Fruit fly (Drosophila melanogaster) whole organism, pupa: ENCODE measurements around the gene Tengl2.

Experiments
- CG10348 ChIP-seq: fragments of 200-800 bp; sonication (Bioruptor generic); IDR thresholded peaks from 2 replicates; pipeline ENCODE4 v1.3.6; 2022; ENCODE audit warnings: missing biosample characterization, missing genetic modification characterization
- CG12605 ChIP-seq: fragments of 200-800 bp; sonication (Bioruptor generic); IDR thresholded peaks from 2 replicates; pipeline ENCODE4 v1.3.6; 2022; ENCODE audit warnings: missing biosample characterization, missing genetic modification characterization
- CG13204 ChIP-seq: fragments of 200-800 bp; sonication (Bioruptor generic); optimal IDR thresholded peaks from 2 replicates; lab custom pipeline; 2018; ENCODE audit warnings: missing biosample characterization, mild to moderate bottlenecking, missing genetic modification characterization, moderate library complexity
- CG14655 ChIP-seq: fragments of 200-800 bp; sonication (Bioruptor generic); optimal IDR thresholded peaks from 3 replicates; lab custom pipeline; 2017; ENCODE audit warnings: mild to moderate bottlenecking, missing biosample characterization, missing genetic modification reagents, missing genetic modification characterization
- CG15710 ChIP-seq: fragments of 200-800 bp; sonication (Bioruptor generic); optimal IDR thresholded peaks from 2 replicates; lab custom pipeline; 2018; ENCODE audit warnings: missing biosample characterization, mild to moderate bottlenecking, missing genetic modification characterization, moderate library complexity
- CG17806 ChIP-seq: fragments of 200-800 bp; sonication (Bioruptor generic); optimal IDR thresholded peaks from 2 replicates; lab custom pipeline; 2018; ENCODE audit warnings: missing biosample characterization, mild to moderate bottlenecking, missing genetic modification characterization, moderate library complexity
- CG32121 ChIP-seq: fragments of 200-800 bp; sonication (Bioruptor generic); IDR thresholded peaks from 2 replicates; pipeline ENCODE4 v1.3.6; 2022; ENCODE audit warnings: missing biosample characterization, missing genetic modification characterization
- CG34367 ChIP-seq: fragments of 200-800 bp; sonication (Bioruptor generic); optimal IDR thresholded peaks from 2 replicates; lab custom pipeline; 2018; ENCODE audit warnings: missing biosample characterization, mild to moderate bottlenecking, missing genetic modification characterization
- CG4496 ChIP-seq: fragments of 200-800 bp; sonication (Bioruptor generic); IDR thresholded peaks from 3 replicates; pipeline ENCODE4 v1.3.6; 2022; ENCODE audit warnings: missing biosample characterization, missing genetic modification characterization
- CG8159 ChIP-seq: fragments of 200-800 bp; sonication (Bioruptor generic); optimal IDR thresholded peaks from 3 replicates; lab custom pipeline; 2018; ENCODE audit warnings: missing biosample characterization, mild to moderate bottlenecking, missing genetic modification characterization, moderate library complexity
- CG8301 ChIP-seq: fragments of 200-800 bp; sonication (Bioruptor generic); optimal IDR thresholded peaks from 2 replicates; lab custom pipeline; 2018; ENCODE audit warnings: missing biosample characterization, mild to moderate bottlenecking, missing genetic modification characterization
- CG9948 ChIP-seq: fragments of 200-800 bp; sonication (Bioruptor generic); optimal IDR thresholded peaks from 2 replicates; lab custom pipeline; 2018; ENCODE audit warnings: missing biosample characterization, mild to moderate bottlenecking, missing genetic modification characterization, moderate library complexity
- D1 ChIP-seq: fragments of 200-800 bp; sonication (Bioruptor generic); optimal IDR thresholded peaks from 2 replicates; lab custom pipeline; 2018; ENCODE audit warnings: missing biosample characterization, mild to moderate bottlenecking, missing genetic modification characterization, moderate library complexity
- EcR ChIP-seq: fragments of 200-800 bp; sonication (Bioruptor generic); optimal IDR thresholded peaks from 3 replicates; lab custom pipeline; 2019; ENCODE audit warnings: missing biosample characterization, missing genetic modification characterization, mild to moderate bottlenecking, moderate library complexity, missing genetic modification reagents
- Ets98B ChIP-seq: fragments of 200-800 bp; sonication (Bioruptor generic); IDR thresholded peaks from 2 replicates; pipeline ENCODE4 v1.3.6; 2022; ENCODE audit warnings: missing biosample characterization, missing genetic modification characterization
- Pif1A ChIP-seq: fragments of 200-800 bp; sonication (Bioruptor generic); optimal IDR thresholded peaks from 3 replicates; lab custom pipeline; 2016; ENCODE audit warnings: missing biosample characterization, missing genetic modification characterization
- Pif1B ChIP-seq: fragments of 200-800 bp; sonication (Bioruptor generic); optimal IDR thresholded peaks from 3 replicates; lab custom pipeline; 2016; ENCODE audit warnings: missing biosample characterization, missing genetic modification characterization
- Snoo ChIP-seq: fragments of 200-800 bp; sonication (Bioruptor generic); optimal IDR thresholded peaks from 3 replicates; lab custom pipeline; 2017; ENCODE audit warnings: missing biosample characterization, mild to moderate bottlenecking, missing genetic modification characterization, inconsistent platforms
- fd96Ca ChIP-seq: fragments of 200-800 bp; sonication (Bioruptor generic); IDR thresholded peaks from 3 replicates; pipeline ENCODE4 v1.3.6; 2022; ENCODE audit warnings: missing biosample characterization, missing genetic modification characterization
- gl ChIP-seq: fragments of 200-800 bp; sonication (Bioruptor generic); optimal IDR thresholded peaks from 2 replicates; lab custom pipeline; 2018; ENCODE audit warnings: missing biosample characterization, mild to moderate bottlenecking, missing genetic modification characterization
- rn ChIP-seq: fragments of 200-800 bp; sonication (Bioruptor generic); IDR thresholded peaks from 2 replicates; pipeline ENCODE4 v1.3.6; 2022; ENCODE audit warnings: missing biosample characterization, missing genetic modification characterization

Tengl2 gene

DNA sequence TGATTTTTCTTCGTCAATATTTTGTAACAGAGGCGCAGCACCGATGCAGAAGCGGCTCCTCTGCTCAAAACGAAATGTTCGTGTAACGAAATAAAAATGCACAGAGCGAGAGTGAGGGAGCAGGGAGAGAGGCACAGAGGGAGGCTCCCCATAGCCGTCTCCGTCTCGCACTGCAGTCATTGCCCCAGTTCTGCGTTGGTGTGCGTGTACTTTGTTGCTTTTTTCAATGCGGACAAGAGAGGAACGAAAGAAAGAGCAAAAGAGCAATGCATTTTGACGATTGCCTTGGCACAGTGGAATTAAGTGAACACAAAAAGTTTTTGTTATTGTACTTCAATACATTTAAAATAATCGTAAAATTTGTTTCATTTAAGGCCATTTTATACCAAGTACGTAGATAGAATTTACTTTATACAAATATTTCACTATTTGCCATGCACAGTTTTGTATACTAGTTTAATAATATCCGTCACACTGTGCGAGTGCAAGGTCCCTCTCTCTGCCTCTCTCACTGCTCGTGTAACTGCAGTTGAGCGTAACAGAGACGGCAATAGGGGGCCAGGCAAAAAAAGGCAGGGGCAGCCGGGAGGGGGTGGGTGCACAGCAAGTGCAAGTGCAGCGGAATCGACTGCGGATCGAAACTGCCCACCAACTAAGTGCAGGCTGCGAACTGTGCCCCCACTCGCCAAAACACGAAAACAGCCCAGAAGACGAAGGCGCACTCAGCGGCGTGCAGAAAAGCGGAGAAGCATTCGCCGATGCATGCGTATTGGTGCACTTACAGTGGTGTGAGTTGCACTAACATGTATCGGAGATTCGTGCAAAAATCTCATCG lies 36.9 kb downstream of the Tengl2 start:
- TF ChIP-seq CG34367 (tag; lab: Kevin White, UChicago): peak; percentile 100
- peak; percentile 97 for TF ChIP-seq CG10348 (GFP tag; lab: Robert Waterston, UW)
- peak; percentile 99 for TF ChIP-seq rn (GFP tag; lab: Robert Waterston, UW)
- peak; percentile 100 for TF ChIP-seq Pif1B (GFP tag; lab: Kevin White, UChicago)
- TF ChIP-seq EcR: peak; percentile 99
- peak; percentile 100 for TF ChIP-seq CG15710 (tag; lab: Kevin White, UChicago)
- peak; percentile 99 for TF ChIP-seq gl
- TF ChIP-seq CG12605 (GFP tag; lab: Robert Waterston, UW): peak; percentile 100
- TF ChIP-seq CG14655 (GFP tag; lab: Kevin White, UChicago): peak; percentile 100
- TF ChIP-seq CG17806 (tag; lab: Kevin White, UChicago): peak; percentile 100
- peak; percentile 100 for TF ChIP-seq CG8159 (tag; lab: Kevin White, UChicago)
- TF ChIP-seq CG32121 (GFP tag; lab: Robert Waterston, UW): peak; percentile 100
- peak; percentile 100 for TF ChIP-seq CG4496 (GFP tag; lab: Robert Waterston, UW)
- TF ChIP-seq Pif1A: peak; percentile 100
- TF ChIP-seq Ets98B: peak; percentile 100
- peak; percentile 100 for TF ChIP-seq CG9948 (tag; lab: Kevin White, UChicago)
- TF ChIP-seq CG13204 (GFP tag; lab: Kevin White, UChicago): peak; percentile 98
- TF ChIP-seq D1 (tag; lab: Kevin White, UChicago): peak; percentile 99
- peak; percentile 99 for TF ChIP-seq fd96Ca (GFP tag; lab: Robert Waterston, UW)
- TF ChIP-seq Snoo (tag; lab: Kevin White, UChicago): peak; percentile 100
- peak; percentile 100 for TF ChIP-seq CG8301

DNA sequence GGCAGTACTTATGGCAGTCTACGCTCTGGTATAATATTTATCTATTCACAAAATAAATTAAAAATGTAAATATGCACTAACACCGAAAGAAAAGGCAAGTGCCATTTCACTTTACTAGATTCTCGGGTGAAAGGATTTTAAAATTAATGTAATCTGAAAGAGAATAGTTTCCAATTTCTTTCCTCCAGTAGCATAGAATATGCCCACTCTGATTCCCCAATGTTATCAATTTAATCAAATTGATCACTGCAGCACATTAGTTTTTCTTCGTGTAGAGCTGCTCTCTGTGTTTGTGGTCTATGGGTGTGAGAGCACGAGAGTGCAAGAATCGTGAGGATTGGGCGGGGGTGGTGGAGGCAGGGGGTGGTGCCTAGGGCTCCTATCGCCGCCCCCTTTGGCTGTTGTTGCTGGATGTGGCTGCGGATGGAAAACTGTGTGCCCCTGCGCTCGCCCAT lies 38.0 kb downstream of the Tengl2 start:
- peak; percentile 75 for TF ChIP-seq Snoo (tag; lab: Kevin White, UChicago)
- TF ChIP-seq CG4496 (GFP tag; lab: Robert Waterston, UW): peak; percentile 93
- TF ChIP-seq Ets98B: peak; percentile 84
- peak; percentile 67; the same call in 1 of the 2 replicates for TF ChIP-seq rn (GFP tag; lab: Robert Waterston, UW)
- TF ChIP-seq CG13204 (GFP tag; lab: Kevin White, UChicago): peak; percentile 11
- no peak for TF ChIP-seq EcR
- peak; percentile 90 for TF ChIP-seq CG32121 (GFP tag; lab: Robert Waterston, UW)
- TF ChIP-seq CG15710 (tag; lab: Kevin White, UChicago): peak; percentile 88
- peak; percentile 62 for TF ChIP-seq gl
- TF ChIP-seq CG34367 (tag; lab: Kevin White, UChicago): peak; percentile 82
- TF ChIP-seq CG14655 (GFP tag; lab: Kevin White, UChicago): peak; percentile 98
- peak; percentile 90 for TF ChIP-seq CG8159 (tag; lab: Kevin White, UChicago)
- TF ChIP-seq fd96Ca (GFP tag; lab: Robert Waterston, UW): peak; percentile 89
- peak; percentile 77 for TF ChIP-seq D1 (tag; lab: Kevin White, UChicago)
- peak; percentile 86 for TF ChIP-seq Pif1B (GFP tag; lab: Kevin White, UChicago)
- TF ChIP-seq CG9948 (tag; lab: Kevin White, UChicago): peak; percentile 93
- TF ChIP-seq CG8301: peak; percentile 95
- peak; percentile 90 for TF ChIP-seq CG17806 (tag; lab: Kevin White, UChicago)
- TF ChIP-seq Pif1A: peak; percentile 91
- peak; percentile 70; the same call in 1 of the 2 replicates for TF ChIP-seq CG12605 (GFP tag; lab: Robert Waterston, UW)
- peak; percentile 39; the same call in 1 of the 2 replicates for TF ChIP-seq CG10348 (GFP tag; lab: Robert Waterston, UW)

dm6 chr2L:2200136-2201036 lies 38.8 kb downstream of the Tengl2 start:
- TF ChIP-seq CG9948 (tag; lab: Kevin White, UChicago) (no peak), Pif1B (GFP tag; lab: Kevin White, UChicago) (no peak), CG34367 (tag; lab: Kevin White, UChicago) (no peak), CG14655 (GFP tag; lab: Kevin White, UChicago) (no peak), CG10348 (GFP tag; lab: Robert Waterston, UW) (no peak), CG32121 (GFP tag; lab: Robert Waterston, UW) (no peak), Pif1A (no peak), fd96Ca (GFP tag; lab: Robert Waterston, UW) (no peak), rn (GFP tag; lab: Robert Waterston, UW) (no peak), CG4496 (GFP tag; lab: Robert Waterston, UW) (no peak), CG8301 (no peak), EcR (peak; percentile 100), CG13204 (GFP tag; lab: Kevin White, UChicago) (peak; percentile 67), CG17806 (tag; lab: Kevin White, UChicago) (peak; percentile 7), Ets98B (no peak)

DNA sequence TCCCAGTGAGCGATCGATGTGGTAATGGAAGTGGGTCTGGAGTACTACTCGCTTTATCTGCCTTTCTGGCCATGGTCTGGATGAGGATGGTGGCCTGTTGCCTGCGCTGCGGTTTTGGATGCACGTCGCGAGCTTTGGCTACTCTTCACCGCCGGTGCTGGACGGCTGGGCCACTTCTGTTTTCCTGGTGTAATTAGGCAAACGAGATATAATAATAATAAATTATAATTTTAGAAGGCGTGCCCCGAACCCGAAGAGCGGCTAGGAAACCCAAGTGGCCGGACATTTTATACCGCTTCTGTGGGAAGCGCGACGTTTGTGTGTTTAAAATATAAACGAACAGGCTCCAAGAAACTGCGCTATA lies 39.8 kb downstream of the Tengl2 start:
- TF ChIP-seq Pif1B (GFP tag; lab: Kevin White, UChicago): no peak
- no peak for TF ChIP-seq CG17806 (tag; lab: Kevin White, UChicago)
- TF ChIP-seq CG15710 (tag; lab: Kevin White, UChicago): no peak
- no peak for TF ChIP-seq Pif1A
- TF ChIP-seq EcR: no peak
- no peak for TF ChIP-seq Snoo (tag; lab: Kevin White, UChicago)
- TF ChIP-seq CG34367 (tag; lab: Kevin White, UChicago): no peak
- no peak for TF ChIP-seq CG32121 (GFP tag; lab: Robert Waterston, UW)
- TF ChIP-seq fd96Ca (GFP tag; lab: Robert Waterston, UW): no peak
- TF ChIP-seq gl: no peak
- TF ChIP-seq CG9948 (tag; lab: Kevin White, UChicago): no peak
- TF ChIP-seq CG12605 (GFP tag; lab: Robert Waterston, UW): no peak
- TF ChIP-seq CG13204 (GFP tag; lab: Kevin White, UChicago): no peak
- TF ChIP-seq, all 21 proteins: peak for 0
